Worm (Caenorhabditis elegans) whole organism, late embryonic: ENCODE measurements around the gene cpna-2.

Experiments
- nhr-11 ChIP-seq: fragments of 150-350 bp; optimal IDR thresholded peaks from 2 replicates; lab custom pipeline; 2014; ENCODE audit warnings: missing biosample characterization, missing genetic modification characterization
- tbx-2 ChIP-seq: sonication (generic microtip); optimal IDR thresholded peaks from 2 replicates; lab custom pipeline; 2016; ENCODE audit warnings: missing genetic modification characterization, missing compliant biosample characterization

- TF ChIP-seq nhr-11, result no peak
- no peak for TF ChIP-seq tbx-2 (tag; lab: Kevin White, UChicago)
Measured at ce11 chrII:7681898-7682297, 42.8 kb upstream of the cpna-2 start, which contains the start of gene lin-26.
